Fruit fly (Drosophila melanogaster) whole organism, prepupa: Measurements from ENCODE around the gene CG11454.

Source experiments
- CG10631 ChIP-seq: fragments of 200-800 bp; sonication (Bioruptor generic); optimal IDR thresholded peaks from 2 replicates; lab custom pipeline; 2016; ENCODE audit warnings: missing biosample characterization, missing genetic modification characterization
- CG10669 ChIP-seq: fragments of 200-800 bp; sonication (Bioruptor generic); optimal IDR thresholded peaks from 3 replicates; lab custom pipeline; 2018; ENCODE audit warnings: missing biosample characterization, mild to moderate bottlenecking, missing genetic modification characterization, moderate library complexity
- CG11294 ChIP-seq: fragments of 200-800 bp; sonication (Bioruptor generic); IDR thresholded peaks from 2 replicates; pipeline ENCODE4 v1.3.6; 2022; ENCODE audit warnings: missing biosample characterization, missing genetic modification characterization
- CG11762 ChIP-seq: fragments of 200-800 bp; sonication (Bioruptor generic); optimal IDR thresholded peaks from 3 replicates; lab custom pipeline; 2016; ENCODE audit warnings: missing biosample characterization, missing genetic modification characterization; ENCODE audit not compliant: insufficient read depth
- CG11902 ChIP-seq: fragments of 200-800 bp; sonication (Bioruptor generic); optimal IDR thresholded peaks from 3 replicates; lab custom pipeline; 2016; ENCODE audit warnings: missing biosample characterization, missing genetic modification characterization
- CG1621 ChIP-seq: fragments of 200-800 bp; sonication (Bioruptor generic); optimal IDR thresholded peaks from 3 replicates; lab custom pipeline; 2018; ENCODE audit warnings: missing biosample characterization, mild to moderate bottlenecking, missing genetic modification characterization
- CG16779 ChIP-seq: fragments of 200-800 bp; sonication (Bioruptor generic); optimal IDR thresholded peaks from 3 replicates; lab custom pipeline; 2017; ENCODE audit warnings: missing biosample characterization, mild to moderate bottlenecking, missing genetic modification characterization
- CG3032 ChIP-seq: fragments of 200-800 bp; optimal IDR thresholded peaks from 2 replicates; lab custom pipeline; 2019; ENCODE audit warnings: missing biosample characterization, mild to moderate bottlenecking, missing genetic modification characterization, moderate library complexity
- CG6163 ChIP-seq: fragments of 200-800 bp; sonication (Bioruptor generic); IDR thresholded peaks from 3 replicates; pipeline ENCODE4 v1.3.6; 2022; ENCODE audit warnings: missing biosample characterization, missing genetic modification characterization
- CG6792 ChIP-seq: fragments of 200-800 bp; sonication (Bioruptor generic); optimal IDR thresholded peaks from 3 replicates; lab custom pipeline; 2016; ENCODE audit warnings: missing biosample characterization, missing genetic modification characterization
- CG6854 ChIP-seq: fragments of 200-800 bp; sonication (Bioruptor generic); optimal IDR thresholded peaks from 2 replicates; lab custom pipeline; 2017; ENCODE audit warnings: missing biosample characterization, mild to moderate bottlenecking, missing genetic modification characterization
- CG8319 ChIP-seq: fragments of 200-800 bp; sonication (Bioruptor generic); optimal IDR thresholded peaks from 3 replicates; lab custom pipeline; 2016; ENCODE audit warnings: missing biosample characterization, missing genetic modification characterization
- CG8632 ChIP-seq: fragments of 200-800 bp; sonication (Bioruptor generic); optimal IDR thresholded peaks from 3 replicates; lab custom pipeline; 2016; ENCODE audit warnings: missing biosample characterization, missing genetic modification characterization
- CG9139 ChIP-seq: fragments of 200-800 bp; sonication (Bioruptor generic); optimal IDR thresholded peaks from 3 replicates; lab custom pipeline; 2017; ENCODE audit warnings: missing biosample characterization, mild to moderate bottlenecking, missing genetic modification characterization
- Eip75B ChIP-seq: fragments of 200-800 bp; sonication (Bioruptor generic); optimal IDR thresholded peaks from 3 replicates; lab custom pipeline; 2016; ENCODE audit warnings: missing biosample characterization, missing genetic modification characterization
- Eip78C ChIP-seq: fragments of 200-800 bp; sonication (Bioruptor generic); peaks from one replicate; lab custom pipeline; 2016; ENCODE audit warnings: missing biosample characterization, missing genetic modification characterization
- Eip93F ChIP-seq: fragments of 200-800 bp; sonication (Bioruptor generic); optimal IDR thresholded peaks from 2 replicates; lab custom pipeline; 2016; ENCODE audit warnings: missing biosample characterization, mild to moderate bottlenecking, missing genetic modification characterization
- Ets96B ChIP-seq: fragments of 200-800 bp; optimal IDR thresholded peaks from 2 replicates; lab custom pipeline; 2019; ENCODE audit warnings: missing biosample characterization, mild to moderate bottlenecking, missing genetic modification characterization, moderate library complexity
- Hr4 ChIP-seq: fragments of 200-800 bp; sonication (Bioruptor generic); optimal IDR thresholded peaks from 3 replicates; lab custom pipeline; 2016; ENCODE audit warnings: missing biosample characterization, missing genetic modification characterization
- Sox14 ChIP-seq: fragments of 200-800 bp; sonication (Bioruptor generic); optimal IDR thresholded peaks from 3 replicates; lab custom pipeline; 2016; ENCODE audit warnings: missing biosample characterization, missing genetic modification characterization
- achi ChIP-seq: fragments of 200-800 bp; sonication (Bioruptor generic); optimal IDR thresholded peaks from 3 replicates; lab custom pipeline; 2016; ENCODE audit warnings: missing biosample characterization, missing genetic modification characterization
- dac ChIP-seq: fragments of 200-800 bp; sonication (Bioruptor generic); optimal IDR thresholded peaks from 2 replicates; lab custom pipeline; 2017; ENCODE audit warnings: missing biosample characterization, mild to moderate bottlenecking, missing genetic modification characterization
- dsx ChIP-seq: fragments of 200-800 bp; optimal IDR thresholded peaks from 3 replicates; lab custom pipeline; 2019; ENCODE audit warnings: missing biosample characterization, mild to moderate bottlenecking, missing genetic modification characterization, moderate library complexity; ENCODE audit not compliant: poor library complexity, severe bottlenecking
- fkh ChIP-seq: fragments of 200-800 bp; sonication (Bioruptor generic); optimal IDR thresholded peaks from 3 replicates; lab custom pipeline; 2017; ENCODE audit warnings: missing biosample characterization, mild to moderate bottlenecking, missing genetic modification characterization, moderate library complexity
- net ChIP-seq: fragments of 200-800 bp; sonication (Bioruptor generic); optimal IDR thresholded peaks from 3 replicates; lab custom pipeline; 2016; ENCODE audit warnings: missing biosample characterization, missing genetic modification characterization
- pdm3 ChIP-seq: fragments of 200-800 bp; sonication (Bioruptor generic); optimal IDR thresholded peaks from 3 replicates; lab custom pipeline; 2016; ENCODE audit warnings: missing biosample characterization, missing genetic modification characterization
- salr ChIP-seq, 2 experiments: fragments of 200-800 bp; sonication (Bioruptor generic); optimal IDR thresholded peaks; 3 replicates each; lab custom pipeline; 2016 to 2018; ENCODE audit warnings: missing biosample characterization in 2 of 2, missing genetic modification characterization in 2 of 2, mild to moderate bottlenecking in 1 of 2
- svp ChIP-seq: fragments of 200-800 bp; sonication (Bioruptor generic); peaks from one replicate; lab custom pipeline; 2016; ENCODE audit warnings: missing biosample characterization, missing genetic modification characterization
- topi ChIP-seq: fragments of 200-800 bp; sonication (Bioruptor generic); optimal IDR thresholded peaks from 3 replicates; lab custom pipeline; 2016; ENCODE audit warnings: missing biosample characterization, missing genetic modification characterization
- vri ChIP-seq: fragments of 200-800 bp; sonication (Bioruptor generic); optimal IDR thresholded peaks from 3 replicates; lab custom pipeline; 2016; ENCODE audit warnings: missing biosample characterization, mild to moderate bottlenecking, missing genetic modification characterization

CG11454 gene

DNA sequence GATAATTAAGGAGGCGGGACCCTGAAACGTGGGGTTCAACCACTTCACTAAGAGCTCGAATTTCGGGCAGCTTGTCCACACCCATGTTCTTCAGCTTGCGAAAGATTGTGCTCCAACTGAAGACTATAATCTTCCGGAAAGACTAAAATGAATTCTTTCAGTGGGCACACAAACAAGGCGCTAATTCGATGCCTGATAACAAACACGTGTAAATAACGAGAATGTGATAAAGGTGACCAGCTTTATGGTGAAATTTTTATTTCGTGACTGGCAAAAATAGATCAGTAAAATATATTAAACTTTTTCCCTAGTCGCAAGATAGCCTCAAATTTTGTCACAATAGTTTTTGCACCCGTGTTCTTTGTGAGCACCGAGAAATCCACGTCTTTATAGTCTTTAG is 2.3 kb upstream of the CG11454 start, which contains the start of the genes CG31975 and ovm:
TSS of gene CG31975 (minus strand) at position 144 of the 400 bp plus-strand sequence.
TSS of gene ovm (minus strand) at position 144 of the 400 bp plus-strand sequence.
- no peak for TF ChIP-seq CG8319 (GFP tag; lab: Kevin White, UChicago)
- peak; percentile 70 for TF ChIP-seq svp (GFP tag; lab: Kevin White, UChicago)

DNA sequence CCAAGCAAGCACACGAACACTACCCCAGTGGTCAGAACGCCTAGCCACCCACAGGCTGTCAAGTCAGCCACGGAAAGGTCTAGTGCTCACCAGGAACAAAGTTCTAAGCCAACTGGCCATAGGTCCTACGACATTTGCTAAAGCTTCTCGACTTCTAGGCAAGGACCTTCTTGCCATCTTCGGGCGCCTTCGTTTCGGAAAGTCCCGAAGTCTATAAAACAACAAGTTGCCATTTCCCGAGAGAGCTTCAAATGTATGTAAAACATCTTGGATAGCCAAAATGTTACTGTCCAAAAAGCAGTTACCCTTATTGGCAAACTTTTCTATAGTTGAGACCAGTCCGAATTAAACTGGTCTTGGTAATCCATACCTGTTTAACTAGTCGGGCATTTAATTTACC is 3.4 kb downstream of the CG11454 start:
- TF ChIP-seq net (GFP tag; lab: Kevin White, UChicago), result no peak
- TF ChIP-seq, all 60 proteins: peak for 0

DNA sequence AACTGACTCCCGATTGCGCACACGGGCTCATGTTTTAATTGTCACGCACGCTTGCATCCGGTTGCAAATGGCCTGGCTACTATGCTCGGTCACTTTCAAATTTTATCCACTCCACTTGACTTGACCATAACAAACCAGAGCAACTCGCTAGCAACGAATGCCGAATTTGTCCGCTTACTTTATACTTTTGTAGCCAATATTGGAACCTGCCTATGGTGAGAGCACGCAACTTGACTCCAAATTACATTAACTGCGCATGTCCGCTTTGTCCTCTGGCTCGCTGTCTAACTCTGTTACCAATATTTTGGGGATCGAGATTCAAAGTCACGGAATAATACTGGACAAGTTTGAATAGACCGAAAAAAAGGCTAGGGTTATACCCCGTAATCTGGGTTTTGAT is 10.0 kb downstream of the CG11454 start, which contains the start of gene CG42399:
TSS of gene CG42399 (minus strand) at position 159 of the 400 bp plus-strand sequence.
- TF ChIP-seq CG11902, result no peak
- TF ChIP-seq CG6792, result no peak
- TF ChIP-seq dsx, result no peak
- TF ChIP-seq dac, result no peak
- TF ChIP-seq salr (GFP tag; optimal IDR thresholded peaks at IDR 0.05; lab: Kevin White, UChicago), result no peak
- TF ChIP-seq achi (GFP tag; lab: Kevin White, UChicago), result no peak
- TF ChIP-seq CG6854 (GFP tag; lab: Kevin White, UChicago), result no peak
- TF ChIP-seq pdm3 (GFP tag; lab: Kevin White, UChicago), result no peak
- no peak for TF ChIP-seq CG8632 (GFP tag; lab: Kevin White, UChicago)
- TF ChIP-seq fkh (GFP tag; lab: Kevin White, UChicago), result no peak
- TF ChIP-seq Eip93F, result no peak
- TF ChIP-seq Eip75B (GFP tag; lab: Kevin White, UChicago), result no peak
- TF ChIP-seq CG1621 (tag; lab: Kevin White, UChicago), result no peak
- no peak for TF ChIP-seq topi
- TF ChIP-seq CG10631 (GFP tag; lab: Kevin White, UChicago), result no peak

DNA sequence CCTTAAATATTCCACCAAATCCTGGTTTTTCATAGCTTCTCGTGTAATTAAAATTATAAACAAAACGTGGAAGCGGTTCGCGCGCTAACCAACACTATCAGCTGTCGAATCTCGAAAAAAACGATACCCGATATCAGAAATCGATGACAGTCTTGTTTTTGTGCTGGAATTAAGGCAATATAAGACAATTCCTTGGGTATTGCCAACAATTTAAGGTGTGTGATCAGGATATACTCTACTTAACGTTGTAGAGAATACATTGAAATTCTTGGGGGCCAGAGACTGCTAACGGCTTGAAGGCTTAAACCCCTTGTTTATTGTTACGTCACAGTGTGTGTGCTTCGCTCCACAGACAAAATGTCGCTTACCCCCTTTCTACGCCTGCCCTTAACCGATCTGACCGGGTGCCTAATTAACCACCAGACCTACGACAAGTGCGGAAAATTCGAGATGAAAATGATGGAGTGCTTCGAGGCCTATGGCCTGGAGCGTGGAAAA is 12.1 kb downstream of the CG11454 start, which contains the start of gene Pus10:
TSS of gene Pus10 (minus strand) at position 91 of the 498 bp plus-strand sequence.
- TF ChIP-seq vri (GFP tag; lab: Kevin White, UChicago) (peak; percentile 96), Eip78C (peak; percentile 51), CG6854 (GFP tag; lab: Kevin White, UChicago) (peak; percentile 23), CG9139 (GFP tag; lab: Kevin White, UChicago) (no peak)

DNA sequence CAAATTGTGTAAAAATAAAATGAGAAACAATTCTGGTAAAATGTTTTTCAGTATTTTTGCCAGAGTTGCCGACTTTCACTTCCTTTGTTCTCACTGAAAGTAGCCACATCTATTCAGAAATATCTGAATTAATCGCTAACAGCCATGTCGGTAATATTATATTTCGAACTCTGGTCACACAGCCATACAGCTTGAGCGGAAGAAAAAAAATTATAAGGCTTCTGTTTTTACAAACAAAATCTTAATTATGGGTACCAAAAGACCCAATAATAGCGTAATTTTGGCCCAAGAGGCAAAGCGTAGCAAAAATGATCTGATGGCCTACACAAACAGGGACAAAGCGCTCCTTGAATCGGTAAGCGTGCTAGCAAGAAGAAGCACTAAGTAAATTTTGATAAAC is 12.9 kb downstream of the CG11454 start, which contains the start of gene CG3436:
TSS of gene CG3436 (plus strand) at position 36 of the 400 bp plus-strand sequence.
- TF ChIP-seq topi (no peak), Eip93F (no peak), CG10669 (GFP tag; lab: Kevin White, UChicago) (no peak), CG11902 (no peak), CG1621 (tag; lab: Kevin White, UChicago) (no peak), CG11762 (no peak), Sox14 (GFP tag; lab: Kevin White, UChicago) (peak; percentile 100), CG3032 (tag; lab: Kevin White, UChicago) (peak; percentile 2), CG11294 (GFP tag; lab: Robert Waterston, UW) (no peak), Ets96B (tag; lab: Kevin White, UChicago) (no peak), Hr4 (GFP tag; lab: Kevin White, UChicago) (no peak), Eip78C (peak; percentile 59), dsx (no peak), CG16779 (tag; lab: Kevin White, UChicago) (no peak), fkh (GFP tag; lab: Kevin White, UChicago) (peak; percentile 34), vri (GFP tag; lab: Kevin White, UChicago) (no peak), CG6163 (GFP tag; lab: Robert Waterston, UW) (no peak), CG6854 (GFP tag; lab: Kevin White, UChicago) (peak; percentile 32), dac (no peak)
